Worm (Caenorhabditis elegans): ENCODE measurements around the gene Y75B8A.13.

DNA sequence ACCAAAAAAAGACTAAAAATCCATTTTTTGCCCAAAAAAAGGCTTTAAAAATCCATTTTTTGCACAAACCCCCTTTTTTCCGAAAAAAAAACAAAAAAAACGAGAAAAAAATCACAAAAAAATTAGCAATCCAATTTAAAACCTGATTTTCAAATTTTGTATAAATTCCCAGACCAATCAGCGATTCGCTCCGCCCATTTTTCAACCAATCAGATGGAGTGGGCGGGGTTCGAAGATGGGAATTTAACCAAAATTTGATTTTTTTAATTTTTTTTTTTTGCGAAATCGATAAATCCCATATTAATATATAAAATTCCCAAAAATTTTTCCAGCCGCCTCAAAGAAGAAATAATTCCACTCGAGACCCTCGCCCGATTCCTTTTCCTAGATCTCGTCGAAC is 6.0 kb upstream of the Y75B8A.13 start:
- TF ChIP-seq nhr-11 (tag; optimal IDR thresholded peaks at IDR 0.05): no peak
- no peak for TF ChIP-seq saeg-2 (GFP tag; IDR thresholded peaks at IDR 0.05)
- TF ChIP-seq ZK546.5 (tag; optimal IDR thresholded peaks at IDR 0.05): no peak
- no peak for TF ChIP-seq dpl-1 (GFP tag; optimal IDR thresholded peaks at IDR 0.05)
- TF ChIP-seq lsy-2 (tag; optimal IDR thresholded peaks at IDR 0.05): no peak
- no peak for TF ChIP-seq hlh-30 (tag; optimal IDR thresholded peaks at IDR 0.05; ENCODE audit: insufficient read depth)
- no peak for TF ChIP-seq ceh-82 (tag; optimal IDR thresholded peaks at IDR 0.05)

Measured in whole organism, L4 larva.